Worm (Caenorhabditis elegans) whole organism, L4/young adult: Measurements from ENCODE around the gene otpl-6.

Source experiments
- W03F9.2 ChIP-seq: fragments of 150-350 bp; optimal IDR thresholded peaks from 2 replicates; lab custom pipeline; 2014; ENCODE audit warnings: missing biosample characterization, missing genetic modification characterization
- dao-5 ChIP-seq: sonication (generic microtip); optimal IDR thresholded peaks from 2 replicates; lab custom pipeline; 2016; ENCODE audit warnings: missing genotype, missing genetic modification characterization, moderate library complexity, missing compliant biosample characterization
- him-1 ChIP-seq: sonication (generic microtip); optimal IDR thresholded peaks from 2 replicates; lab custom pipeline; 2016; ENCODE audit warnings: missing genotype, missing genetic modification reagents, missing genetic modification characterization, missing compliant biosample characterization

ce11 chrV:8499407-8499806, 26.5 kb upstream of the otpl-6 start:
- no peak for TF ChIP-seq him-1 (tag; lab: Kevin White, UChicago)
- no peak for TF ChIP-seq W03F9.2 (tag; lab: Kevin White, UChicago)
- TF ChIP-seq dao-5 (tag; lab: Kevin White, UChicago): no peak
